Worm (Caenorhabditis elegans) whole organism, L4 larva: Measurements from ENCODE around the gene ZK430.5.
A peak's percentile ranks its signal among the peaks of the same experiment; 100 is the strongest.

ENCODE experiments used
- F49E8.2 ChIP-seq: sonication (generic microtip); optimal IDR thresholded peaks from 2 replicates; lab custom pipeline; 2016; ENCODE audit warnings: missing compliant biosample characterization, mild to moderate bottlenecking, missing genetic modification characterization, borderline replicate concordance
- R02D3.7 ChIP-seq: fragments of 150-350 bp; sonication (generic microtip); optimal IDR thresholded peaks from 3 replicates; lab custom pipeline; 2014; ENCODE audit warnings: missing biosample characterization, missing genetic modification characterization
- ama-1 ChIP-seq: fragments of 150-350 bp; optimal IDR thresholded peaks from 2 replicates; lab custom pipeline; 2014; ENCODE audit warnings: inconsistent platforms, mixed read lengths
- ceh-82 ChIP-seq: sonication (generic microtip); optimal IDR thresholded peaks from 2 replicates; lab custom pipeline; 2017; ENCODE audit warnings: missing biosample characterization, missing genetic modification characterization
- dmd-6 ChIP-seq: fragments of 200-800 bp; sonication (Bioruptor generic); IDR thresholded peaks from 2 replicates; pipeline ENCODE4 v1.3.6; 2022; ENCODE audit warnings: missing genetic modification reagents, missing genetic modification characterization, missing compliant biosample characterization
- nhr-10 ChIP-seq: fragments of 150-350 bp; optimal IDR thresholded peaks from 2 replicates; lab custom pipeline; 2014; ENCODE audit warnings: missing biosample characterization, missing genetic modification characterization
- nhr-76 ChIP-seq: fragments of 150-350 bp; optimal IDR thresholded peaks from 2 replicates; lab custom pipeline; 2014; ENCODE audit warnings: missing biosample characterization, missing genetic modification characterization
- pha-4 ChIP-seq, 2 experiments: fragments of 150-350 bp in 1 of 2; fragments of 200-800 bp in 1 of 2; sonication (Bioruptor generic) in 1 of 2; IDR thresholded peaks in 1 of 2; optimal IDR thresholded peaks in 1 of 2; 2 replicates each; pipeline versions ENCODE4 v1.3.6 to Lab custom; 2014 to 2022; ENCODE audit warnings: missing genetic modification characterization in 2 of 2, missing genetic modification reagents in 2 of 2, missing biosample characterization in 1 of 2, missing compliant biosample characterization in 1 of 2
- pqm-1 ChIP-seq: sonication (generic microtip); optimal IDR thresholded peaks from 2 replicates; lab custom pipeline; 2017; ENCODE audit warnings: missing biosample characterization, missing genetic modification characterization
- unc-39 ChIP-seq: sonication (generic microtip); optimal IDR thresholded peaks from 2 replicates; lab custom pipeline; 2017; ENCODE audit warnings: missing biosample characterization, missing genetic modification characterization
- unc-62 ChIP-seq, 3 experiments: fragments of 150-350 bp in 1 of 3; sonication (generic microtip); optimal IDR thresholded peaks in 2 of 3; peaks in 1 of 3; 1 replicate in 1 of 3; 2 replicates in 2 of 3; lab custom pipeline; 2014 to 2017; ENCODE audit warnings: missing biosample characterization in 3 of 3, missing genetic modification characterization in 3 of 3, missing genetic modification reagents in 3 of 3, missing genotype in 1 of 3

DNA sequence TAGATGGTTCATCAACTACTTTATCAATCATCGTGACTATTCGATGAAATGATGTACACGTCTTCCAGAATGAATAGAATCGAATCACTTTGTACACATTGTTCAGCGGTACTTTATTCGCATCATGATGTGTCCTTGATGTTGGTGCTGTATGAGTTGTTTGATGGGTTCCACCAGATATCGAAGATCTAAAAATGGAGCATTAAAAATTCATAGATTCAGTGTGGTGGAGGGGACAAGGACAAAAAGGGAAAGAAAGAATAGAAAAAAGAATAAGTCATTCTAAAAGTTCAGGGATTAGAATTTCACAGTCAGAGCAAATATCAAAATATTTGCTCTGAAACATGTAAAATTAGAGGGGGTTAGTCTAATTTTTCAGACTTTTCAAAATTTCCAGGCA, 39.4 kb downstream of the ZK430.5 start:
- no peak for TF ChIP-seq F49E8.2
- TF ChIP-seq pqm-1 (tag; lab: Kevin White, UChicago), result no peak
- no peak for TF ChIP-seq ama-1 (lab: Kevin White, UChicago)
- no peak for TF ChIP-seq dmd-6 (GFP tag; lab: Robert Waterston, UW)
- peak in 1 of 2 experiments; percentile 74 for TF ChIP-seq unc-62 (GFP tag; optimal IDR thresholded peaks at IDR 0.05 in 1 of 2; lab: Kevin White, UChicago)
- no peak for TF ChIP-seq unc-62 (tag; optimal IDR thresholded peaks at IDR 0.05; lab: Kevin White, UChicago)
- TF ChIP-seq R02D3.7, result no peak
- no peak for TF ChIP-seq pha-4 (GFP tag; IDR thresholded peaks at IDR 0.05; lab: Robert Waterston, UW)
- no peak for TF ChIP-seq pha-4 (tag; optimal IDR thresholded peaks at IDR 0.05; lab: Kevin White, UChicago)
- no peak for TF ChIP-seq unc-39
- no peak for TF ChIP-seq nhr-76
- no peak for TF ChIP-seq nhr-10
- TF ChIP-seq ceh-82 (tag; lab: Kevin White, UChicago), result no peak
